Worm (Caenorhabditis elegans) whole organism, midembryonic: ENCODE results near the gene Y70G10A.3.
"Not testable (repeated sequence)": the region's sequence is repeated elsewhere in the genome, so short reads cannot be mapped to it uniquely, and the experiment has no call there.

ENCODE experiments used
- T22C8.4 ChIP-seq: fragments of 200-800 bp; sonication (Bioruptor generic); IDR thresholded peaks from 2 replicates; pipeline ENCODE4 v1.3.6; 2022; ENCODE audit warnings: missing genetic modification characterization, missing compliant biosample characterization
- cog-1 ChIP-seq: sonication (generic microtip); optimal IDR thresholded peaks from 2 replicates; lab custom pipeline; 2016; ENCODE audit warnings: missing genetic modification characterization, missing compliant biosample characterization
- flt-1 ChIP-seq: fragments of 200-800 bp; sonication (Bioruptor generic); IDR thresholded peaks from 2 replicates; pipeline ENCODE4 v1.3.6; 2022; ENCODE audit warnings: missing genetic modification characterization, missing compliant biosample characterization
- klf-2 ChIP-seq: fragments of 200-800 bp; sonication (Bioruptor generic); conservative IDR thresholded peaks from 2 replicates; pipeline ENCODE4 v1.3.6; 2022; ENCODE audit warnings: missing genetic modification reagents, missing genetic modification characterization, missing compliant biosample characterization
- med-1 ChIP-seq: sonication (generic microtip); optimal IDR thresholded peaks from 2 replicates; lab custom pipeline; 2017; ENCODE audit warnings: missing genetic modification characterization, mild to moderate bottlenecking, missing compliant biosample characterization, antibody characterized with exemption, missing genetic modification reagents; ENCODE audit not compliant: insufficient read depth
- ref-1 ChIP-seq: fragments of 200-800 bp; sonication (Bioruptor generic); conservative IDR thresholded peaks from 2 replicates; pipeline ENCODE4 v1.3.6; 2022; ENCODE audit warnings: missing genetic modification reagents, missing genetic modification characterization, missing compliant biosample characterization
- tab-1 ChIP-seq: fragments of 200-800 bp; sonication (Bioruptor generic); IDR thresholded peaks from 2 replicates; pipeline ENCODE4 v1.3.6; 2022; ENCODE audit warnings: missing genetic modification characterization, missing compliant biosample characterization
- ztf-23 ChIP-seq: fragments of 200-800 bp; sonication (Bioruptor generic); IDR thresholded peaks from 2 replicates; pipeline ENCODE4 v1.3.6; 2022; ENCODE audit warnings: missing genetic modification reagents, missing genetic modification characterization, missing compliant biosample characterization
- ztf-29 ChIP-seq: fragments of 200-800 bp; sonication (Bioruptor generic); IDR thresholded peaks from 2 replicates; pipeline ENCODE4 v1.3.6; 2022; ENCODE audit warnings: missing genetic modification reagents, missing genetic modification characterization, missing compliant biosample characterization

Y70G10A.3 gene

ce11 chrIII:10206352-10206751 lies 32.6 kb upstream of the Y70G10A.3 start:
- TF ChIP-seq ztf-29 (GFP tag; lab: Robert Waterston, UW), result no peak
- TF ChIP-seq ztf-23 (GFP tag; lab: Robert Waterston, UW), result no peak
- TF ChIP-seq cog-1 (tag; lab: Kevin White, UChicago), result no peak
- TF ChIP-seq med-1 (GFP tag; lab: Kevin White, UChicago), result no peak
- TF ChIP-seq T22C8.4 (GFP tag; lab: Robert Waterston, UW), result no peak
- no peak for TF ChIP-seq tab-1 (GFP tag; lab: Robert Waterston, UW)
- no peak for TF ChIP-seq flt-1
- no peak for TF ChIP-seq ref-1

- 0 out of 2 replicates have a peak, but pooled peaks have one; percentile 28 for TF ChIP-seq flt-1
- TF ChIP-seq med-1 (GFP tag; lab: Kevin White, UChicago), result no peak
These were observed 29.2 kb upstream of the Y70G10A.3 start, which contains the start of gene T20G5.9 for ce11 chrIII:10209703-10210102. Gene T20G5.9, plus strand, starts transcription at chrIII:10209840.

- TF ChIP-seq ztf-23 (GFP tag; lab: Robert Waterston, UW) (no peak), T22C8.4 (GFP tag; lab: Robert Waterston, UW) (peak; percentile 51; the same call in 1 of the 2 replicates)
These were observed 26.9 kb upstream of the Y70G10A.3 start, which contains the start of the genes blos-1 and best-18 for ce11 chrIII:10211889-10212494. Gene blos-1, minus strand, starts transcription at chrIII:10211946. Gene best-18, plus strand, starts transcription at chrIII:10212396.

ce11 chrIII:10214540-10214979 lies 24.3 kb upstream of the Y70G10A.3 start:
- TF ChIP-seq ref-1 (no peak), cog-1 (tag; lab: Kevin White, UChicago) (no peak), T22C8.4 (GFP tag; lab: Robert Waterston, UW) (no peak), med-1 (GFP tag; lab: Kevin White, UChicago) (no peak), klf-2 (no peak), ztf-29 (GFP tag; lab: Robert Waterston, UW) (no peak), flt-1 (no peak), tab-1 (GFP tag; lab: Robert Waterston, UW) (no peak), ztf-23 (GFP tag; lab: Robert Waterston, UW) (no peak)

ce11 chrIII:10215882-10216281 lies 23.0 kb upstream of the Y70G10A.3 start:
- TF ChIP-seq tab-1 (GFP tag; lab: Robert Waterston, UW) (no peak), cog-1 (tag; lab: Kevin White, UChicago) (no peak), ztf-29 (GFP tag; lab: Robert Waterston, UW) (no peak), ztf-23 (GFP tag; lab: Robert Waterston, UW) (no peak), T22C8.4 (GFP tag; lab: Robert Waterston, UW) (no peak), klf-2 (no peak), flt-1 (no peak), ref-1 (no peak), med-1 (GFP tag; lab: Kevin White, UChicago) (no peak)

ce11 chrIII:10216585-10217278 lies 22.2 kb upstream of the Y70G10A.3 start, which contains the start of gene cts-1:
Gene cts-1, minus strand, starts transcription at chrIII:10216635.
- TF ChIP-seq cog-1 (tag; lab: Kevin White, UChicago), result peak; percentile 19
- TF ChIP-seq ztf-23 (GFP tag; lab: Robert Waterston, UW), result no peak
- no peak for TF ChIP-seq ztf-29 (GFP tag; lab: Robert Waterston, UW)

ce11 chrIII:10218587-10218986 lies 20.3 kb upstream of the Y70G10A.3 start, which contains the start of the genes rde-4 and cox-14:
Gene rde-4, minus strand, starts transcription at chrIII:10218646.
Gene cox-14, plus strand, starts transcription at chrIII:10218942.
- no peak for TF ChIP-seq T22C8.4 (GFP tag; lab: Robert Waterston, UW)
- no peak for TF ChIP-seq med-1 (GFP tag; lab: Kevin White, UChicago)
- TF ChIP-seq ztf-23 (GFP tag; lab: Robert Waterston, UW), result no peak
- TF ChIP-seq flt-1, result no peak

- TF ChIP-seq klf-2, ref-1, flt-1: not testable (repeated sequence)
These were observed 17.0 kb upstream of the Y70G10A.3 start, which contains the start of gene Y70G10A.4 for ce11 chrIII:10221860-10222259. Gene Y70G10A.4, plus strand, starts transcription at chrIII:10222160.

- TF ChIP-seq T22C8.4 (GFP tag; lab: Robert Waterston, UW) (no peak), med-1 (GFP tag; lab: Kevin White, UChicago) (no peak), tab-1 (GFP tag; lab: Robert Waterston, UW) (no peak), ztf-23 (GFP tag; lab: Robert Waterston, UW) (no peak), ztf-29 (GFP tag; lab: Robert Waterston, UW) (no peak), cog-1 (tag; lab: Kevin White, UChicago) (no peak), ref-1 (no peak), klf-2 (no peak), flt-1 (no peak)
These were observed 7.3 kb upstream of the Y70G10A.3 start for ce11 chrIII:10231641-10232040.

- TF ChIP-seq klf-2 (no peak), ztf-29 (GFP tag; lab: Robert Waterston, UW) (no peak), tab-1 (GFP tag; lab: Robert Waterston, UW) (no peak), flt-1 (no peak), ztf-23 (GFP tag; lab: Robert Waterston, UW) (no peak), T22C8.4 (GFP tag; lab: Robert Waterston, UW) (no peak), ref-1 (no peak), cog-1 (tag; lab: Kevin White, UChicago) (no peak), med-1 (GFP tag; lab: Kevin White, UChicago) (no peak)
These were observed 4.9 kb upstream of the Y70G10A.3 start, which contains the start of gene paml-1 for ce11 chrIII:10233979-10234378. Gene paml-1, minus strand, starts transcription at chrIII:10234079.
